Fruit fly (Drosophila melanogaster) whole organism, prepupa: ENCODE results near the gene CG3505.

Experiments used
- Blimp-1 ChIP-seq: fragments of 200-800 bp; sonication (Bioruptor generic); optimal IDR thresholded peaks from 3 replicates; lab custom pipeline; 2017; ENCODE audit warnings: missing biosample characterization, missing genetic modification characterization, mild to moderate bottlenecking, moderate library complexity, missing genetic modification reagents
- CG10631 ChIP-seq: fragments of 200-800 bp; sonication (Bioruptor generic); optimal IDR thresholded peaks from 2 replicates; lab custom pipeline; 2016; ENCODE audit warnings: missing biosample characterization, missing genetic modification characterization
- CG10669 ChIP-seq: fragments of 200-800 bp; sonication (Bioruptor generic); optimal IDR thresholded peaks from 3 replicates; lab custom pipeline; 2018; ENCODE audit warnings: missing biosample characterization, mild to moderate bottlenecking, missing genetic modification characterization, moderate library complexity
- CG11762 ChIP-seq: fragments of 200-800 bp; sonication (Bioruptor generic); optimal IDR thresholded peaks from 3 replicates; lab custom pipeline; 2016; ENCODE audit warnings: missing biosample characterization, missing genetic modification characterization; ENCODE audit not compliant: insufficient read depth
- CG11902 ChIP-seq: fragments of 200-800 bp; sonication (Bioruptor generic); optimal IDR thresholded peaks from 3 replicates; lab custom pipeline; 2016; ENCODE audit warnings: missing biosample characterization, missing genetic modification characterization
- CG1621 ChIP-seq: fragments of 200-800 bp; sonication (Bioruptor generic); optimal IDR thresholded peaks from 3 replicates; lab custom pipeline; 2018; ENCODE audit warnings: missing biosample characterization, mild to moderate bottlenecking, missing genetic modification characterization
- CG16779 ChIP-seq: fragments of 200-800 bp; sonication (Bioruptor generic); optimal IDR thresholded peaks from 3 replicates; lab custom pipeline; 2017; ENCODE audit warnings: missing biosample characterization, mild to moderate bottlenecking, missing genetic modification characterization
- CG3032 ChIP-seq: fragments of 200-800 bp; optimal IDR thresholded peaks from 2 replicates; lab custom pipeline; 2019; ENCODE audit warnings: missing biosample characterization, mild to moderate bottlenecking, missing genetic modification characterization, moderate library complexity
- CG31627 ChIP-seq: fragments of 200-800 bp; sonication (Bioruptor generic); optimal IDR thresholded peaks from 3 replicates; lab custom pipeline; 2016; ENCODE audit warnings: missing biosample characterization, missing genetic modification characterization
- CG32006 ChIP-seq: fragments of 200-800 bp; sonication (Bioruptor generic); optimal IDR thresholded peaks from 3 replicates; lab custom pipeline; 2017; ENCODE audit warnings: missing biosample characterization, mild to moderate bottlenecking, missing genetic modification characterization
- CG34406 ChIP-seq: fragments of 200-800 bp; sonication (Bioruptor generic); optimal IDR thresholded peaks from 3 replicates; lab custom pipeline; 2016; ENCODE audit warnings: missing biosample characterization, missing genetic modification characterization
- CG3919 ChIP-seq: fragments of 200-800 bp; sonication (Bioruptor generic); optimal IDR thresholded peaks from 3 replicates; lab custom pipeline; 2016; ENCODE audit warnings: missing biosample characterization, missing genetic modification characterization
- CG4318 ChIP-seq: fragments of 200-800 bp; sonication (Bioruptor generic); optimal IDR thresholded peaks from 3 replicates; lab custom pipeline; 2017; ENCODE audit warnings: missing biosample characterization, mild to moderate bottlenecking, missing genetic modification characterization
- CG6163 ChIP-seq: fragments of 200-800 bp; sonication (Bioruptor generic); IDR thresholded peaks from 3 replicates; pipeline ENCODE4 v1.3.6; 2022; ENCODE audit warnings: missing biosample characterization, missing genetic modification characterization
- CG6276 ChIP-seq: fragments of 200-800 bp; sonication (Bioruptor generic); optimal IDR thresholded peaks from 2 replicates; lab custom pipeline; 2017; ENCODE audit warnings: missing biosample characterization, mild to moderate bottlenecking, missing genetic modification characterization
- CG6792 ChIP-seq: fragments of 200-800 bp; sonication (Bioruptor generic); optimal IDR thresholded peaks from 3 replicates; lab custom pipeline; 2016; ENCODE audit warnings: missing biosample characterization, missing genetic modification characterization
- CG6808 ChIP-seq: fragments of 200-800 bp; sonication (Bioruptor generic); optimal IDR thresholded peaks from 3 replicates; lab custom pipeline; 2017; ENCODE audit warnings: missing biosample characterization, missing genetic modification characterization, mild to moderate bottlenecking, moderate library complexity, missing genetic modification reagents
- CG6854 ChIP-seq: fragments of 200-800 bp; sonication (Bioruptor generic); optimal IDR thresholded peaks from 2 replicates; lab custom pipeline; 2017; ENCODE audit warnings: missing biosample characterization, mild to moderate bottlenecking, missing genetic modification characterization
- CG8119 ChIP-seq: fragments of 200-800 bp; sonication (Bioruptor generic); IDR thresholded peaks from 3 replicates; pipeline ENCODE4 v1.3.6; 2022; ENCODE audit warnings: missing biosample characterization, missing genetic modification characterization
- CG8319 ChIP-seq: fragments of 200-800 bp; sonication (Bioruptor generic); optimal IDR thresholded peaks from 3 replicates; lab custom pipeline; 2016; ENCODE audit warnings: missing biosample characterization, missing genetic modification characterization
- CG9139 ChIP-seq: fragments of 200-800 bp; sonication (Bioruptor generic); optimal IDR thresholded peaks from 3 replicates; lab custom pipeline; 2017; ENCODE audit warnings: missing biosample characterization, mild to moderate bottlenecking, missing genetic modification characterization
- Eip75B ChIP-seq: fragments of 200-800 bp; sonication (Bioruptor generic); optimal IDR thresholded peaks from 3 replicates; lab custom pipeline; 2016; ENCODE audit warnings: missing biosample characterization, missing genetic modification characterization
- Eip78C ChIP-seq: fragments of 200-800 bp; sonication (Bioruptor generic); peaks from one replicate; lab custom pipeline; 2016; ENCODE audit warnings: missing biosample characterization, missing genetic modification characterization
- Eip93F ChIP-seq: fragments of 200-800 bp; sonication (Bioruptor generic); optimal IDR thresholded peaks from 2 replicates; lab custom pipeline; 2016; ENCODE audit warnings: missing biosample characterization, mild to moderate bottlenecking, missing genetic modification characterization
- Ets21C ChIP-seq: fragments of 200-800 bp; sonication (Bioruptor generic); optimal IDR thresholded peaks from 3 replicates; lab custom pipeline; 2016; ENCODE audit warnings: missing biosample characterization, missing genetic modification characterization
- Ets96B ChIP-seq: fragments of 200-800 bp; optimal IDR thresholded peaks from 2 replicates; lab custom pipeline; 2019; ENCODE audit warnings: missing biosample characterization, mild to moderate bottlenecking, missing genetic modification characterization, moderate library complexity
- Hr38 ChIP-seq: sonication (Bioruptor generic); optimal IDR thresholded peaks from 2 replicates; lab custom pipeline; 2016; ENCODE audit warnings: missing biosample characterization, missing genetic modification characterization
- Hr39 ChIP-seq: fragments of 200-800 bp; sonication (Bioruptor generic); optimal IDR thresholded peaks from 2 replicates; lab custom pipeline; 2016; ENCODE audit warnings: missing biosample characterization, missing genetic modification characterization
- Lpt ChIP-seq: fragments of 200-800 bp; sonication (Bioruptor generic); optimal IDR thresholded peaks from 3 replicates; lab custom pipeline; 2016; ENCODE audit warnings: missing biosample characterization, missing genetic modification characterization
- OdsH ChIP-seq: fragments of 200-800 bp; sonication (Bioruptor generic); optimal IDR thresholded peaks from 3 replicates; lab custom pipeline; 2016; ENCODE audit warnings: missing biosample characterization, missing genetic modification characterization
- Sox102F ChIP-seq: fragments of 200-800 bp; sonication (Bioruptor generic); optimal IDR thresholded peaks from 2 replicates; lab custom pipeline; 2016; ENCODE audit warnings: missing biosample characterization, mild to moderate bottlenecking, missing genetic modification characterization
- Sox14 ChIP-seq: fragments of 200-800 bp; sonication (Bioruptor generic); optimal IDR thresholded peaks from 3 replicates; lab custom pipeline; 2016; ENCODE audit warnings: missing biosample characterization, missing genetic modification characterization
- Sox15 ChIP-seq: fragments of 200-800 bp; sonication (Bioruptor generic); optimal IDR thresholded peaks from 3 replicates; lab custom pipeline; 2016; ENCODE audit warnings: missing biosample characterization, missing genetic modification characterization
- acj6 ChIP-seq: fragments of 200-800 bp; sonication (Bioruptor generic); optimal IDR thresholded peaks from 3 replicates; lab custom pipeline; 2016; ENCODE audit warnings: missing biosample characterization, missing genetic modification characterization
- dac ChIP-seq: fragments of 200-800 bp; sonication (Bioruptor generic); optimal IDR thresholded peaks from 2 replicates; lab custom pipeline; 2017; ENCODE audit warnings: missing biosample characterization, mild to moderate bottlenecking, missing genetic modification characterization
- dsx ChIP-seq: fragments of 200-800 bp; optimal IDR thresholded peaks from 3 replicates; lab custom pipeline; 2019; ENCODE audit warnings: missing biosample characterization, mild to moderate bottlenecking, missing genetic modification characterization, moderate library complexity; ENCODE audit not compliant: poor library complexity, severe bottlenecking
- eg ChIP-seq: fragments of 200-800 bp; sonication (Bioruptor generic); IDR thresholded peaks from 3 replicates; pipeline ENCODE4 v1.3.6; 2022; ENCODE audit warnings: missing biosample characterization, missing genetic modification characterization
- esn ChIP-seq: fragments of 200-800 bp; sonication (Bioruptor generic); optimal IDR thresholded peaks from 2 replicates; lab custom pipeline; 2016; ENCODE audit warnings: missing biosample characterization, mild to moderate bottlenecking, missing genetic modification characterization, moderate library complexity
- fd59A ChIP-seq: fragments of 200-800 bp; sonication (Bioruptor generic); optimal IDR thresholded peaks from 2 replicates; lab custom pipeline; 2017; ENCODE audit warnings: missing biosample characterization, mild to moderate bottlenecking, missing genetic modification characterization, missing genetic modification reagents
- fkh ChIP-seq: fragments of 200-800 bp; sonication (Bioruptor generic); optimal IDR thresholded peaks from 3 replicates; lab custom pipeline; 2017; ENCODE audit warnings: missing biosample characterization, mild to moderate bottlenecking, missing genetic modification characterization, moderate library complexity
- lz ChIP-seq: fragments of 200-800 bp; sonication (Bioruptor generic); optimal IDR thresholded peaks from 3 replicates; lab custom pipeline; 2016; ENCODE audit warnings: missing biosample characterization, missing genetic modification characterization
- net ChIP-seq: fragments of 200-800 bp; sonication (Bioruptor generic); optimal IDR thresholded peaks from 3 replicates; lab custom pipeline; 2016; ENCODE audit warnings: missing biosample characterization, missing genetic modification characterization
- pdm3 ChIP-seq: fragments of 200-800 bp; sonication (Bioruptor generic); optimal IDR thresholded peaks from 3 replicates; lab custom pipeline; 2016; ENCODE audit warnings: missing biosample characterization, missing genetic modification characterization
- salr ChIP-seq, 2 experiments: fragments of 200-800 bp; sonication (Bioruptor generic); optimal IDR thresholded peaks; 3 replicates each; lab custom pipeline; 2016 to 2018; ENCODE audit warnings: missing biosample characterization in 2 of 2, missing genetic modification characterization in 2 of 2, mild to moderate bottlenecking in 1 of 2
- spab ChIP-seq: fragments of 200-800 bp; sonication (Bioruptor generic); optimal IDR thresholded peaks from 2 replicates; lab custom pipeline; 2017; ENCODE audit warnings: missing biosample characterization, mild to moderate bottlenecking, missing genetic modification characterization, missing genetic modification reagents
- ss ChIP-seq, 2 experiments: fragments of 200-800 bp; sonication (Bioruptor generic); optimal IDR thresholded peaks; 2 replicates in 1 of 2; 3 replicates in 1 of 2; lab custom pipeline; 2017 to 2018; ENCODE audit warnings: mild to moderate bottlenecking in 2 of 2, missing biosample characterization in 2 of 2, missing genetic modification characterization in 2 of 2, moderate library complexity in 1 of 2
- vri ChIP-seq: fragments of 200-800 bp; sonication (Bioruptor generic); optimal IDR thresholded peaks from 3 replicates; lab custom pipeline; 2016; ENCODE audit warnings: missing biosample characterization, mild to moderate bottlenecking, missing genetic modification characterization

The CG3505 gene

dm6 chr3R:14680112-14680665 lies 22.9 kb downstream of the CG3505 start (continued):
- TF ChIP-seq dac (GFP tag; lab: Kevin White, UChicago) (no peak), fkh (GFP tag; lab: Kevin White, UChicago) (peak; percentile 63), CG3032 (peak; percentile 6), salr (GFP tag; optimal IDR thresholded peaks at IDR 0.05; lab: Kevin White, UChicago) (peak in 1 of 2 experiments; percentile 15), CG8119 (no peak), OdsH (no peak), CG10631 (peak; percentile 42), CG3919 (peak; percentile 46), esn (GFP tag; lab: Kevin White, UChicago) (peak; percentile 12), dsx (GFP tag; lab: Kevin White, UChicago) (no peak), CG11762 (GFP tag; lab: Kevin White, UChicago) (no peak), CG4318 (GFP tag; lab: Kevin White, UChicago) (no peak), net (GFP tag; lab: Kevin White, UChicago) (no peak), CG34406 (peak; percentile 7), CG6792 (GFP tag; lab: Kevin White, UChicago) (peak; percentile 39), acj6 (GFP tag; lab: Kevin White, UChicago) (no peak), pdm3 (peak; percentile 33), spab (GFP tag; lab: Kevin White, UChicago) (peak; percentile 26), CG6854 (GFP tag; lab: Kevin White, UChicago) (no peak), vri (GFP tag; lab: Kevin White, UChicago) (peak; percentile 63), CG8319 (GFP tag; lab: Kevin White, UChicago) (peak; percentile 8)

- TF ChIP-seq CG6163 (GFP tag; lab: Robert Waterston, UW) (peak; percentile 88), Eip75B (peak; percentile 75), CG9139 (GFP tag; lab: Kevin White, UChicago) (peak; percentile 38), CG11902 (peak; percentile 29), Sox102F (GFP tag; lab: Kevin White, UChicago) (peak; percentile 43), acj6 (GFP tag; lab: Kevin White, UChicago) (peak; percentile 48), CG11762 (GFP tag; lab: Kevin White, UChicago) (peak; percentile 35), CG1621 (tag; lab: Kevin White, UChicago) (no peak), Sox15 (no peak), CG32006 (peak; percentile 81), Ets96B (tag; lab: Kevin White, UChicago) (peak; percentile 79), OdsH (peak; percentile 63), ss (GFP tag; optimal IDR thresholded peaks at IDR 0.05; lab: Kevin White, UChicago) (peak in 1 of 2 experiments; percentile 78), CG16779 (tag; lab: Kevin White, UChicago) (peak; percentile 22), CG31627 (GFP tag; lab: Kevin White, UChicago) (peak; percentile 11), pdm3 (peak; percentile 71), vri (GFP tag; lab: Kevin White, UChicago) (no peak), fkh (GFP tag; lab: Kevin White, UChicago) (no peak), CG10631 (peak; percentile 48), esn (GFP tag; lab: Kevin White, UChicago) (peak; percentile 53), Eip78C (GFP tag; lab: Kevin White, UChicago) (peak; percentile 98), Sox14 (GFP tag; lab: Kevin White, UChicago) (peak; percentile 28), Eip93F (no peak), Blimp-1 (GFP tag; lab: Kevin White, UChicago) (no peak), dsx (GFP tag; lab: Kevin White, UChicago) (peak; percentile 59), fd59A (GFP tag; lab: Kevin White, UChicago) (no peak), CG3919 (peak; percentile 72), eg (GFP tag; lab: Robert Waterston, UW) (peak; percentile 92), CG34406 (peak; percentile 34), salr (GFP tag; optimal IDR thresholded peaks at IDR 0.05; lab: Kevin White, UChicago) (peak in 1 of 2 experiments; percentile 61), Hr39 (GFP tag; lab: Kevin White, UChicago) (peak; percentile 14), Lpt (GFP tag; lab: Kevin White, UChicago) (peak; percentile 78), CG6792 (GFP tag; lab: Kevin White, UChicago) (peak; percentile 31), lz (GFP tag; lab: Kevin White, UChicago) (peak; percentile 52), CG6276 (GFP tag; lab: Kevin White, UChicago) (peak; percentile 56), Ets21C (GFP tag; lab: Kevin White, UChicago) (no peak), Hr38 (GFP tag; lab: Kevin White, UChicago) (no peak), CG10669 (peak; percentile 34), CG6808 (GFP tag; lab: Kevin White, UChicago) (peak; percentile 41)
Measured at dm6 chr3R:14683928-14684327, 26.7 kb downstream of the CG3505 start.
